Fruit fly (Drosophila melanogaster): ENCODE measurements around the gene CRMP.

The CRMP gene

DNA sequence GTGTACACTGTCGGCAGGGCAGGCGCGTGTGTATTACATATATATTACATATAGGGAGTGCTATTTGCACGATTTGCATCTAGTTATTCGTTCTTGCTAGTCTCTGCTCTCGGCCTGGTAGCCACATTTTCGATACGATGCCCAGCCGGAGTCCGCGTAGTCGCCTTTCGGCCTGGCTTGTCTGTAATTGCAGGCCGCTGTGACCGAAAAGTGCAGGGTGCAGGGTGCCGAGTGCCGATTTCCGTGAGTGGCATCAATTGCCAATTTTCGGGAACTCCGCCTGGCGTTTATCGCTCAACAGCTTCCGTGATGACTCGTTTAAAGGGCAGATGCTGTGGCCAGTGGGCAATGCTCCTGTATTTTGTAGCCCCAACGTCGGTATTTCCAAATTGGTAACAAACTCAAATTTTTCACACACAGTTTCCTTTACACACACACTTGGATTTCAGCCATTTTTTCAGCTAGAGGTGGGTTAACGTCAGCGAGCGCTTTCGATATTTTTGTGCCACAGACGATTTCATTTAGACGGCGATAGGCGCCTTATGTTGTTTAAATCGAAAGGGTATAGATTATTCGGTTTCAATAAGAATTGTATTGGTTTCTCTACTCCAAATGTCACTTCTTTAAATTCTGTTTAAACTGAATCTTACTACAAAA, 17.1 kb downstream of the CRMP start, which contains the start of gene CG2926 (continued):
- TF ChIP-seq sob (GFP tag; IDR thresholded peaks at IDR 0.05): peak; percentile 55; the same call in 1 of the 2 replicates
- no peak for TF ChIP-seq Lhr (GFP tag; optimal IDR thresholded peaks at IDR 0.05)
- no peak for TF ChIP-seq CG14050 (GFP tag; IDR thresholded peaks at IDR 0.05)
- no peak for TF ChIP-seq Camta (GFP tag; optimal IDR thresholded peaks at IDR 0.05)
- TF ChIP-seq gt (GFP tag; IDR thresholded peaks at IDR 0.05): no peak
- TF ChIP-seq Taf1 (GFP tag; IDR thresholded peaks at IDR 0.05): no peak
- peak; percentile 39 for TF ChIP-seq CG7786 (GFP tag; optimal IDR thresholded peaks at IDR 0.05)
- no peak for TF ChIP-seq CG4854 (GFP tag; optimal IDR thresholded peaks at IDR 0.05)
- peak; percentile 13 for TF ChIP-seq emc (GFP tag; optimal IDR thresholded peaks at IDR 0.05)
- no peak for TF ChIP-seq Nf-YB (GFP tag; optimal IDR thresholded peaks at IDR 0.05)
- no peak for TF ChIP-seq pan (optimal IDR thresholded peaks at IDR 0.05)
- TF ChIP-seq pan (GFP tag; optimal IDR thresholded peaks at IDR 0.05 in 1 of 2, IDR thresholded peaks at IDR 0.05 in 1 of 2): peak in 1 of 2 experiments; percentile 16
- 0 out of 2 replicates have a peak, but pooled peaks have one; percentile 15 for TF ChIP-seq Xrp1 (GFP tag; IDR thresholded peaks at IDR 0.05)
- TF ChIP-seq CG14014 (GFP tag; IDR thresholded peaks at IDR 0.05): peak; percentile 43; the same call in 1 of the 2 replicates
- no peak for TF ChIP-seq p53 (GFP tag; optimal IDR thresholded peaks at IDR 0.05)
- no peak for TF ChIP-seq sim (GFP tag; IDR thresholded peaks at IDR 0.05)
- peak; percentile 68 for TF ChIP-seq CG14710 (tag; optimal IDR thresholded peaks at IDR 0.05)
- TF ChIP-seq crp (GFP tag; optimal IDR thresholded peaks at IDR 0.05): peak in 1 of 2 experiments; percentile 33
- TF ChIP-seq CkIIα-i1 (GFP tag; IDR thresholded peaks at IDR 0.05): no peak
- no peak for TF ChIP-seq scrt (GFP tag; optimal IDR thresholded peaks at IDR 0.05)
- TF ChIP-seq CG33213 (GFP tag; optimal IDR thresholded peaks at IDR 0.05): peak; percentile 40
- no peak for TF ChIP-seq wor (GFP tag; IDR thresholded peaks at IDR 0.05)
- TF ChIP-seq CG6765 (GFP tag; optimal IDR thresholded peaks at IDR 0.05): no peak
- TF ChIP-seq CG9609 (GFP tag; optimal IDR thresholded peaks at IDR 0.05): peak; percentile 44
- TF ChIP-seq CG10321 (GFP tag; IDR thresholded peaks at IDR 0.05): no peak
- no peak for TF ChIP-seq bowl (GFP tag; IDR thresholded peaks at IDR 0.05)
- peak; percentile 51 for TF ChIP-seq vvl (GFP tag; IDR thresholded peaks at IDR 0.05)
- no peak for TF ChIP-seq dmrt99B (tag; optimal IDR thresholded peaks at IDR 0.05)
- 0 out of 2 replicates have a peak, but pooled peaks have one; percentile 5 for TF ChIP-seq ttk (GFP tag; IDR thresholded peaks at IDR 0.05)
- peak; percentile 48 for TF ChIP-seq CG17802 (tag; optimal IDR thresholded peaks at IDR 0.05)
- TF ChIP-seq CG1832 (GFP tag; optimal IDR thresholded peaks at IDR 0.05): no peak
- peak; percentile 85 for TF ChIP-seq CG14860 (GFP tag; IDR thresholded peaks at IDR 0.05; ENCODE audit: partially characterized antibody)
- TF ChIP-seq CG8944 (GFP tag; optimal IDR thresholded peaks at IDR 0.05): peak; percentile 9
- TF ChIP-seq Mrtf (GFP tag; IDR thresholded peaks at IDR 0.05): no peak; the same call in 2 of the 3 replicates
- no peak for TF ChIP-seq ara (GFP tag; IDR thresholded peaks at IDR 0.05)
- TF ChIP-seq CG15514 (GFP tag; optimal IDR thresholded peaks at IDR 0.05): peak; percentile 63
- TF ChIP-seq Dref (GFP tag; IDR thresholded peaks at IDR 0.05): peak; percentile 81
- TF ChIP-seq MESR4 (GFP tag; optimal IDR thresholded peaks at IDR 0.05): peak; percentile 94
- peak; percentile 87 for TF ChIP-seq BEAF-32 (GFP tag; optimal IDR thresholded peaks at IDR 0.05)
- no peak for TF ChIP-seq CG9215 (GFP tag; IDR thresholded peaks at IDR 0.05)
- TF ChIP-seq Med (GFP tag): peak; percentile 92
- no peak for TF ChIP-seq D19B (GFP tag; optimal IDR thresholded peaks at IDR 0.05)
- peak; percentile 37 for TF ChIP-seq nmo (GFP tag; optimal IDR thresholded peaks at IDR 0.05)
- no peak for TF ChIP-seq nau (GFP tag; optimal IDR thresholded peaks at IDR 0.05)
- peak; percentile 70 for TF ChIP-seq mam (GFP tag; optimal IDR thresholded peaks at IDR 0.05)
- no peak; the same call in 2 of the 3 replicates for TF ChIP-seq tgo (GFP tag; IDR thresholded peaks at IDR 0.05)
- peak; percentile 87; the same call in 3 of the 4 replicates for TF ChIP-seq chinmo (GFP tag; IDR thresholded peaks at IDR 0.05; ENCODE audit: partially characterized antibody)
- no peak for TF ChIP-seq bsh (GFP tag; optimal IDR thresholded peaks at IDR 0.05)
- TF ChIP-seq Aef1 (GFP tag; IDR thresholded peaks at IDR 0.05): 0 out of 3 replicates have a peak, but pooled peaks have one; percentile 13
- TF ChIP-seq CG1792 (GFP tag; optimal IDR thresholded peaks at IDR 0.05): no peak
